Worm (Caenorhabditis elegans) whole organism, L1 larva: Measurements from ENCODE around the gene msa-1.

Experiments used
- C16A3.4 ChIP-seq: fragments of 150-350 bp; optimal IDR thresholded peaks from 2 replicates; lab custom pipeline; 2014; ENCODE audit warnings: missing biosample characterization, missing genetic modification characterization
- blmp-1 ChIP-seq: fragments of 150-350 bp; optimal IDR thresholded peaks from 2 replicates; lab custom pipeline; 2014; ENCODE audit warnings: missing biosample characterization, missing genetic modification characterization
- efl-1 ChIP-seq, 4 experiments: fragments of 150-350 bp; optimal IDR thresholded peaks in 3 of 4; peaks in 1 of 4; 1 replicate in 1 of 4; 2 replicates in 3 of 4; lab custom pipeline; 2014; ENCODE audit warnings: missing biosample characterization in 2 of 4, missing genetic modification characterization in 2 of 4, missing genetic modification reagents in 2 of 4
- egl-13 ChIP-seq: sonication (generic microtip); optimal IDR thresholded peaks from 2 replicates; lab custom pipeline; 2016; ENCODE audit warnings: missing genotype, missing genetic modification reagents, missing genetic modification characterization, missing compliant biosample characterization
- fkh-8 ChIP-seq: sonication (generic microtip); optimal IDR thresholded peaks from 2 replicates; lab custom pipeline; 2016; ENCODE audit warnings: mild to moderate bottlenecking, missing genetic modification characterization, missing compliant biosample characterization
- hlh-17 ChIP-seq: fragments of 200-800 bp; sonication (Bioruptor generic); optimal IDR thresholded peaks from 2 replicates; lab custom pipeline; 2018; ENCODE audit warnings: missing genetic modification characterization, mild to moderate bottlenecking, missing compliant biosample characterization, moderate library complexity, borderline replicate concordance
- jun-1 ChIP-seq: fragments of 150-350 bp; optimal IDR thresholded peaks from 2 replicates; lab custom pipeline; 2014; ENCODE audit warnings: missing biosample characterization, missing genetic modification reagents, missing genetic modification characterization
- lin-39 ChIP-seq: fragments of 150-350 bp; optimal IDR thresholded peaks from 2 replicates; lab custom pipeline; 2014; ENCODE audit warnings: missing biosample characterization, missing genetic modification reagents, missing genetic modification characterization
- nhr-12 ChIP-seq: sonication (generic microtip); optimal IDR thresholded peaks from 2 replicates; lab custom pipeline; 2017; ENCODE audit warnings: missing biosample characterization, missing genetic modification characterization
- nhr-237 ChIP-seq: fragments of 150-350 bp; optimal IDR thresholded peaks from 2 replicates; lab custom pipeline; 2014; ENCODE audit warnings: missing biosample characterization, missing genetic modification characterization
- nhr-28 ChIP-seq: fragments of 150-350 bp; optimal IDR thresholded peaks from 2 replicates; lab custom pipeline; 2014; ENCODE audit warnings: missing biosample characterization, missing genetic modification characterization
- nhr-76 ChIP-seq: sonication (generic microtip); optimal IDR thresholded peaks from 2 replicates; lab custom pipeline; 2017; ENCODE audit warnings: missing biosample characterization, missing genetic modification characterization
- nhr-77 ChIP-seq: fragments of 150-350 bp; optimal IDR thresholded peaks from 2 replicates; lab custom pipeline; 2014; ENCODE audit warnings: missing biosample characterization, missing genetic modification characterization
- nhr-85 ChIP-seq: sonication (generic microtip); peaks from one replicate; lab custom pipeline; 2016; ENCODE audit warnings: missing genetic modification characterization, inconsistent platforms, missing compliant biosample characterization
- snpc-4 ChIP-seq: fragments of 150-350 bp; optimal IDR thresholded peaks from 2 replicates; lab custom pipeline; 2014; ENCODE audit warnings: missing biosample characterization, missing genetic modification characterization
- snu-23 ChIP-seq: sonication (generic microtip); optimal IDR thresholded peaks from 2 replicates; lab custom pipeline; 2016; ENCODE audit warnings: missing genetic modification characterization, missing compliant biosample characterization
- sup-37 ChIP-seq: fragments of 200-800 bp; sonication (Bioruptor generic); optimal IDR thresholded peaks from 2 replicates; lab custom pipeline; 2018; ENCODE audit warnings: mild to moderate bottlenecking, missing genetic modification characterization, missing compliant biosample characterization
- tbx-2 ChIP-seq: sonication (generic microtip); optimal IDR thresholded peaks from 2 replicates; lab custom pipeline; 2016; ENCODE audit warnings: missing genetic modification characterization, missing compliant biosample characterization
- unc-86 ChIP-seq: sonication (generic microtip); optimal IDR thresholded peaks from 2 replicates; lab custom pipeline; 2016; ENCODE audit warnings: missing genetic modification characterization, missing compliant biosample characterization
- unc-98 ChIP-seq: fragments of 200-800 bp; sonication (Bioruptor generic); IDR thresholded peaks from 2 replicates; pipeline ENCODE4 v1.3.6; 2022; ENCODE audit warnings: missing genetic modification characterization, missing compliant biosample characterization
- vab-15 ChIP-seq: sonication (generic microtip); optimal IDR thresholded peaks from 2 replicates; lab custom pipeline; 2017; ENCODE audit warnings: missing genotype, mild to moderate bottlenecking, missing genetic modification characterization, missing compliant biosample characterization
- xbp-1 ChIP-seq: sonication (generic microtip); optimal IDR thresholded peaks from 2 replicates; lab custom pipeline; 2016; ENCODE audit warnings: missing genetic modification characterization, missing compliant biosample characterization

Gene msa-1

ce11 chrIV:9130605-9131004, 42.2 kb downstream of the msa-1 start:
- peak; percentile 56 for TF ChIP-seq nhr-85 (tag; lab: Kevin White, UChicago)
- no peak for TF ChIP-seq hlh-17 (GFP tag; lab: Kevin White, UChicago)
- no peak for TF ChIP-seq efl-1 (optimal IDR thresholded peaks at IDR 0.05; lab: Kevin White, UChicago)
- TF ChIP-seq efl-1 (GFP tag; optimal IDR thresholded peaks at IDR 0.05 in 1 of 2; lab: Kevin White, UChicago): peak in 1 of 2 experiments; percentile 69
- peak; percentile 8 for TF ChIP-seq snpc-4 (tag; lab: Kevin White, UChicago)

ce11 chrIV:9135377-9135776, 47.0 kb downstream of the msa-1 start, which contains the start of gene delm-1:
TSS of gene delm-1 (minus strand) at chrIV:9135477.
- TF ChIP-seq nhr-237 (no peak), nhr-77 (tag; lab: Kevin White, UChicago) (no peak), blmp-1 (tag; lab: Kevin White, UChicago) (no peak), hlh-17 (GFP tag; lab: Kevin White, UChicago) (no peak), sup-37 (GFP tag; lab: Kevin White, UChicago) (no peak), fkh-8 (tag; lab: Kevin White, UChicago) (no peak), xbp-1 (tag; lab: Kevin White, UChicago) (no peak), unc-86 (tag; lab: Kevin White, UChicago) (no peak), nhr-12 (tag; lab: Kevin White, UChicago) (no peak), C16A3.4 (tag; lab: Kevin White, UChicago) (no peak), nhr-85 (tag; lab: Kevin White, UChicago) (no peak), jun-1 (no peak), nhr-28 (tag; lab: Kevin White, UChicago) (no peak), vab-15 (tag; lab: Kevin White, UChicago) (no peak), nhr-76 (tag; lab: Kevin White, UChicago) (no peak)

- TF ChIP-seq snu-23 (no peak), lin-39 (tag; lab: Kevin White, UChicago) (no peak), tbx-2 (tag; lab: Kevin White, UChicago) (no peak), C16A3.4 (tag; lab: Kevin White, UChicago) (no peak), fkh-8 (tag; lab: Kevin White, UChicago) (no peak), egl-13 (tag; lab: Kevin White, UChicago) (no peak), unc-98 (GFP tag; lab: Robert Waterston, UW) (no peak)
Observed at ce11 chrIV:9140172-9140805, 51.9 kb downstream of the msa-1 start.
